Worm (Caenorhabditis elegans): Measurements from ENCODE around the gene F26A1.9.
"Not testable (repeated sequence)": the region's sequence is repeated elsewhere in the genome, so short reads cannot be mapped to it uniquely, and the experiment has no call there.

- not testable (repeated sequence) for TF ChIP-seq zag-1 (tag; optimal IDR thresholded peaks at IDR 0.05); lsy-12 (tag; optimal IDR thresholded peaks at IDR 0.05); ceh-82 (tag; optimal IDR thresholded peaks at IDR 0.05); elt-2 (tag; optimal IDR thresholded peaks at IDR 0.05); snpc-4 (tag; optimal IDR thresholded peaks at IDR 0.05); fkh-2 (tag; optimal IDR thresholded peaks at IDR 0.05); nhr-25 (tag; optimal IDR thresholded peaks at IDR 0.05); tbx-2 (tag; optimal IDR thresholded peaks at IDR 0.05); lin-15B (tag; optimal IDR thresholded peaks at IDR 0.05); fkh-10 (GFP tag; optimal IDR thresholded peaks at IDR 0.05); ama-1 (optimal IDR thresholded peaks at IDR 0.05); egl-27 (tag; optimal IDR thresholded peaks at IDR 0.05)
These were observed 47.3 kb downstream of the F26A1.9 start, which contains the start of the genes gex-5 and C38D4.10 for ce11 chrIII:4781937-4782576.
